Worm (Caenorhabditis elegans) whole organism, L2 larva: ENCODE measurements around the gene hlh-14.

Experiments used
- C34F6.9 ChIP-seq: fragments of 150-350 bp; optimal IDR thresholded peaks from 2 replicates; lab custom pipeline; 2014; ENCODE audit warnings: missing biosample characterization, missing genetic modification characterization
- F13H6.1 ChIP-seq: sonication (generic microtip); optimal IDR thresholded peaks from 2 replicates; lab custom pipeline; 2016; ENCODE audit warnings: missing genetic modification characterization, missing compliant biosample characterization
- R02D3.7 ChIP-seq: fragments of 150-350 bp; optimal IDR thresholded peaks from 2 replicates; lab custom pipeline; 2014; ENCODE audit warnings: missing biosample characterization, missing genetic modification characterization
- Y55F3AM.14 ChIP-seq: fragments of 200-800 bp; sonication (Bioruptor generic); optimal IDR thresholded peaks from 2 replicates; lab custom pipeline; 2018; ENCODE audit warnings: mild to moderate bottlenecking, missing genetic modification characterization, missing compliant biosample characterization
- ZK546.5 ChIP-seq: sonication (generic microtip); optimal IDR thresholded peaks from 2 replicates; lab custom pipeline; 2017; ENCODE audit warnings: missing biosample characterization, missing genetic modification characterization
- alr-1 ChIP-seq: fragments of 150-350 bp; optimal IDR thresholded peaks from 2 replicates; lab custom pipeline; 2014; ENCODE audit warnings: missing biosample characterization, missing genetic modification characterization
- aly-2 ChIP-seq: fragments of 150-350 bp; optimal IDR thresholded peaks from 2 replicates; lab custom pipeline; 2014; ENCODE audit warnings: missing biosample characterization, missing genetic modification characterization
- ama-1 ChIP-seq: fragments of 150-350 bp; optimal IDR thresholded peaks from 2 replicates; lab custom pipeline; 2018; ENCODE audit warnings: inconsistent platforms
- blmp-1 ChIP-seq: sonication (generic microtip); optimal IDR thresholded peaks from 2 replicates; lab custom pipeline; 2017; ENCODE audit warnings: missing genetic modification characterization, mild to moderate bottlenecking, missing compliant biosample characterization, antibody characterized with exemption, moderate library complexity; ENCODE audit not compliant: insufficient read depth
- ceh-16 ChIP-seq: fragments of 150-350 bp; optimal IDR thresholded peaks from 2 replicates; lab custom pipeline; 2014; ENCODE audit warnings: missing biosample characterization, missing genetic modification characterization
- ceh-82 ChIP-seq: fragments of 150-350 bp; optimal IDR thresholded peaks from 2 replicates; lab custom pipeline; 2014; ENCODE audit warnings: missing biosample characterization, missing genetic modification characterization
- crh-2 ChIP-seq: sonication (generic microtip); optimal IDR thresholded peaks from 2 replicates; lab custom pipeline; 2017; ENCODE audit warnings: missing biosample characterization, missing genetic modification characterization
- dmd-4 ChIP-seq: sonication (generic microtip); optimal IDR thresholded peaks from 2 replicates; lab custom pipeline; 2017; ENCODE audit warnings: missing biosample characterization, missing genetic modification characterization
- egl-27 ChIP-seq: sonication (generic microtip); optimal IDR thresholded peaks from 3 replicates; lab custom pipeline; 2017; ENCODE audit warnings: missing biosample characterization, missing genetic modification reagents, missing genetic modification characterization
- elt-1 ChIP-seq: fragments of 150-350 bp; optimal IDR thresholded peaks from 2 replicates; lab custom pipeline; 2014; ENCODE audit warnings: missing biosample characterization, missing genetic modification characterization
- elt-3 ChIP-seq: sonication (generic microtip); optimal IDR thresholded peaks from 2 replicates; lab custom pipeline; 2017; ENCODE audit warnings: missing biosample characterization, missing genetic modification characterization
- fos-1 ChIP-seq: fragments of 150-350 bp; optimal IDR thresholded peaks from 2 replicates; lab custom pipeline; 2014; ENCODE audit warnings: missing biosample characterization, missing genetic modification characterization
- gmeb-1 ChIP-seq: fragments of 150-350 bp; optimal IDR thresholded peaks from 2 replicates; lab custom pipeline; 2014; ENCODE audit warnings: missing biosample characterization, missing genetic modification characterization
- lin-11 ChIP-seq: fragments of 150-350 bp; sonication (generic microtip); optimal IDR thresholded peaks from 2 replicates; lab custom pipeline; 2014; ENCODE audit warnings: missing biosample characterization, missing genetic modification characterization, inconsistent platforms, mixed read lengths
- lin-13 ChIP-seq: fragments of 150-350 bp; optimal IDR thresholded peaks from 2 replicates; lab custom pipeline; 2014; ENCODE audit warnings: missing biosample characterization, missing genetic modification reagents, missing genetic modification characterization
- lin-39 ChIP-seq: fragments of 150-350 bp; optimal IDR thresholded peaks from 2 replicates; lab custom pipeline; 2014; ENCODE audit warnings: missing biosample characterization, missing genetic modification reagents, missing genetic modification characterization
- lsy-2 ChIP-seq, 2 experiments: fragments of 150-350 bp in 1 of 2; sonication (generic microtip) in 1 of 2; optimal IDR thresholded peaks; 2 replicates each; lab custom pipeline; 2014 to 2017; ENCODE audit warnings: missing biosample characterization in 2 of 2, missing genetic modification characterization in 2 of 2
- mab-5 ChIP-seq: fragments of 150-350 bp; optimal IDR thresholded peaks from 2 replicates; lab custom pipeline; 2014; ENCODE audit warnings: missing biosample characterization, missing genetic modification characterization
- mbf-1 ChIP-seq: sonication (generic microtip); optimal IDR thresholded peaks from 2 replicates; lab custom pipeline; 2017; ENCODE audit warnings: missing biosample characterization, missing genetic modification characterization
- mdl-1 ChIP-seq, 2 experiments: fragments of 150-350 bp in 1 of 2; sonication (generic microtip) in 1 of 2; optimal IDR thresholded peaks; 2 replicates each; lab custom pipeline; 2017; ENCODE audit warnings: missing biosample characterization in 2 of 2, missing genetic modification characterization in 2 of 2
- nhr-10 ChIP-seq: sonication (generic microtip); optimal IDR thresholded peaks from 2 replicates; lab custom pipeline; 2017; ENCODE audit warnings: missing biosample characterization, missing genetic modification characterization
- nhr-11 ChIP-seq: fragments of 150-350 bp; optimal IDR thresholded peaks from 2 replicates; lab custom pipeline; 2014; ENCODE audit warnings: missing biosample characterization, missing genetic modification characterization
- nhr-12 ChIP-seq: fragments of 150-350 bp; optimal IDR thresholded peaks from 2 replicates; lab custom pipeline; 2014; ENCODE audit warnings: missing biosample characterization, missing genetic modification characterization
- nhr-129 ChIP-seq: fragments of 150-350 bp; optimal IDR thresholded peaks from 2 replicates; lab custom pipeline; 2014; ENCODE audit warnings: missing biosample characterization, missing genetic modification characterization
- nhr-21 ChIP-seq: fragments of 150-350 bp; optimal IDR thresholded peaks from 2 replicates; lab custom pipeline; 2014; ENCODE audit warnings: missing biosample characterization, missing genetic modification characterization
- nhr-23 ChIP-seq: fragments of 150-350 bp; optimal IDR thresholded peaks from 2 replicates; lab custom pipeline; 2014; ENCODE audit warnings: missing biosample characterization, missing genetic modification reagents, missing genetic modification characterization
- nhr-237 ChIP-seq: fragments of 150-350 bp; optimal IDR thresholded peaks from 2 replicates; lab custom pipeline; 2014; ENCODE audit warnings: missing biosample characterization, missing genetic modification characterization
- nhr-25 ChIP-seq: fragments of 150-350 bp; sonication (generic microtip); optimal IDR thresholded peaks from 3 replicates; lab custom pipeline; 2014; ENCODE audit warnings: missing biosample characterization, missing genetic modification characterization
- nhr-6 ChIP-seq: fragments of 150-350 bp; optimal IDR thresholded peaks from 2 replicates; lab custom pipeline; 2014; ENCODE audit warnings: missing biosample characterization, missing genetic modification characterization
- nhr-77 ChIP-seq: fragments of 150-350 bp; optimal IDR thresholded peaks from 2 replicates; lab custom pipeline; 2014; ENCODE audit warnings: missing biosample characterization, missing genetic modification characterization
- peb-1 ChIP-seq: fragments of 150-350 bp; optimal IDR thresholded peaks from 2 replicates; lab custom pipeline; 2014; ENCODE audit warnings: missing biosample characterization, missing genetic modification characterization
- sem-4 ChIP-seq: fragments of 150-350 bp; optimal IDR thresholded peaks from 2 replicates; lab custom pipeline; 2014; ENCODE audit warnings: missing biosample characterization, missing genetic modification reagents, missing genetic modification characterization
- skn-1 ChIP-seq: sonication (generic microtip); optimal IDR thresholded peaks from 2 replicates; lab custom pipeline; 2017; ENCODE audit warnings: missing biosample characterization, missing genetic modification characterization
- sma-3 ChIP-seq: sonication (generic microtip); optimal IDR thresholded peaks from 2 replicates; lab custom pipeline; 2016; ENCODE audit warnings: missing genetic modification reagents, missing genetic modification characterization, missing compliant biosample characterization
- sma-9 ChIP-seq, 2 experiments: fragments of 150-350 bp in 1 of 2; sonication (generic microtip) in 1 of 2; optimal IDR thresholded peaks; 2 replicates each; lab custom pipeline; 2014 to 2016; ENCODE audit warnings: missing genetic modification characterization in 2 of 2, mild to moderate bottlenecking in 1 of 2, missing biosample characterization in 1 of 2, missing compliant biosample characterization in 1 of 2, missing genetic modification reagents in 1 of 2, moderate library complexity in 1 of 2
- snpc-4 ChIP-seq: fragments of 150-350 bp; optimal IDR thresholded peaks from 2 replicates; lab custom pipeline; 2014; ENCODE audit warnings: missing biosample characterization, missing genetic modification characterization
- unc-39 ChIP-seq: fragments of 150-350 bp; optimal IDR thresholded peaks from 2 replicates; lab custom pipeline; 2014; ENCODE audit warnings: missing biosample characterization, missing genetic modification characterization
- unc-55 ChIP-seq: fragments of 150-350 bp; sonication (generic microtip); optimal IDR thresholded peaks from 3 replicates; lab custom pipeline; 2014; ENCODE audit warnings: missing biosample characterization, missing genetic modification reagents, missing genetic modification characterization
- unc-62 ChIP-seq: fragments of 150-350 bp; optimal IDR thresholded peaks from 2 replicates; lab custom pipeline; 2014; ENCODE audit warnings: missing biosample characterization, missing genetic modification reagents, missing genetic modification characterization
- zag-1 ChIP-seq: fragments of 150-350 bp; optimal IDR thresholded peaks from 2 replicates; lab custom pipeline; 2014; ENCODE audit warnings: missing biosample characterization, missing genetic modification characterization
- ztf-1 ChIP-seq: fragments of 200-800 bp; sonication (Bioruptor generic); conservative IDR thresholded peaks from 2 replicates; pipeline ENCODE4 v1.3.6; 2022; ENCODE audit warnings: missing genetic modification characterization, missing compliant biosample characterization
- ztf-11 ChIP-seq: sonication (generic microtip); optimal IDR thresholded peaks from 2 replicates; lab custom pipeline; 2017; ENCODE audit warnings: missing biosample characterization, missing genetic modification characterization
- ztf-4 ChIP-seq: fragments of 150-350 bp; optimal IDR thresholded peaks from 2 replicates; lab custom pipeline; 2014; ENCODE audit warnings: missing biosample characterization, missing genetic modification characterization

Gene hlh-14

DNA sequence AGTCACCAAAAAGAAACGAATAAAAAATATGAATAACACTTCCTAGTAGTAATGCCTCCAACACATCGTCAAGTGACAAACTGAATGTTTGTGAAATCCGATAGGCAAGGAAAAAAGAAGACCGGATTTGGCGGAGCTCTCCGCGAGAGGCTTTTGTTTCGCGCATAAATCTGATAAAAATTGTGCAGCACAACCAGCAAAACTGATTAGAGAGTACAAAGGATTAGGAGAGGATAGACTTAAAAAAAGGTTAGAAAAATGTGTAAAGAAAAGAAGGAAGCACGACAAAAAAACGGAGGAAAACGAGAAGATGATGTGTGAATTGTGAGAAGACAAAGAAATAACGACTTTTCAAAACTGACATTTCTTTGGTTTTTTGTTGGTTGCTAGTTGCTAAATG is 11.0 kb downstream of the hlh-14 start, which contains the start of gene rab-3:
Gene rab-3 (minus strand): TSS at position 147 of the 400 bp plus-strand sequence.
- peak; percentile 10 for TF ChIP-seq C34F6.9 (tag; lab: Kevin White, UChicago)
- TF ChIP-seq mab-5 (tag; lab: Kevin White, UChicago): no peak

DNA sequence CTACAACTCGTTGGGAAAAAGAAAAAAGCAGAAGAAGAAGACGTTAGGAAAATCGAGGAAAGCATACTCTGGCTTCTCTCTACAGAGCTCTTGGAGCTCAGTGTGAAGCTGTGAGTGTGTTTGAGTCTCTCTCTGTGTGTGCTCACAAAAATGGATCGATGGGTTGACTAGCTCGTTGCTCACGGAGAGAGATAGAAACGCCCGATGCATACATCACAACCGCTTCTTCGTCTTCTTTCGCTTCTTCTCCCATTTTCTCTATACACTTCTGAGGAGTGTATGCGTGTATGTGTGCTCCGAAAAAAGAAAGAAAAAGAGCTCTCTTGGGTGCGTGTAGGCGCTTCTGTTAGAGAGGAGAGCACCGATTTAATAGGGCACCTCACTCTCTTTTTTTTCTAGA is 13.6 kb downstream of the hlh-14 start:
- TF ChIP-seq sma-3 (GFP tag; lab: Kevin White, UChicago) (no peak), sem-4 (tag; lab: Kevin White, UChicago) (peak; percentile 53), zag-1 (tag; lab: Kevin White, UChicago) (peak; percentile 91), nhr-237 (no peak), mab-5 (tag; lab: Kevin White, UChicago) (peak; percentile 49), Y55F3AM.14 (peak; percentile 54), nhr-12 (tag; lab: Kevin White, UChicago) (no peak), unc-62 (no peak), ztf-11 (tag; lab: Kevin White, UChicago) (no peak), crh-2 (tag; lab: Kevin White, UChicago) (peak; percentile 80), mbf-1 (tag; lab: Kevin White, UChicago) (no peak), ama-1 (lab: Kevin White, UChicago) (no peak), fos-1 (tag; lab: Kevin White, UChicago) (no peak), nhr-11 (tag; lab: Kevin White, UChicago) (no peak), ztf-1 (GFP tag; lab: Robert Waterston, UW) (no peak), nhr-23 (tag; lab: Kevin White, UChicago) (no peak), C34F6.9 (tag; lab: Kevin White, UChicago) (peak; percentile 88), ZK546.5 (no peak), lin-11 (peak; percentile 89), nhr-6 (peak; percentile 82), nhr-21 (no peak), F13H6.1 (tag; lab: Kevin White, UChicago) (peak; percentile 52), mdl-1 (tag; optimal IDR thresholded peaks at IDR 0.05; lab: Kevin White, UChicago) (peak in 1 of 2 experiments; percentile 55), lin-13 (GFP tag; lab: Kevin White, UChicago) (peak; percentile 38), unc-39 (tag; lab: Kevin White, UChicago) (no peak), snpc-4 (tag; lab: Kevin White, UChicago) (peak; percentile 64), R02D3.7 (no peak), elt-3 (no peak), unc-55 (GFP tag; lab: Kevin White, UChicago) (peak; percentile 96), skn-1 (no peak), lin-39 (tag; lab: Kevin White, UChicago) (peak; percentile 20), ceh-82 (tag; lab: Kevin White, UChicago) (peak; percentile 3), lsy-2 (tag; optimal IDR thresholded peaks at IDR 0.05; lab: Kevin White, UChicago) (peak; percentile 22 to 59), dmd-4 (tag; lab: Kevin White, UChicago) (no peak), gmeb-1 (no peak), nhr-10 (tag; lab: Kevin White, UChicago) (no peak), nhr-129 (tag; lab: Kevin White, UChicago) (peak; percentile 89), elt-1 (no peak), sma-9 (GFP tag; optimal IDR thresholded peaks at IDR 0.05; lab: Kevin White, UChicago) (peak; percentile 53), sma-9 (tag; optimal IDR thresholded peaks at IDR 0.05; lab: Kevin White, UChicago) (no peak), blmp-1 (tag; lab: Kevin White, UChicago) (no peak), ztf-4 (tag; lab: Kevin White, UChicago) (no peak), aly-2 (tag; lab: Kevin White, UChicago) (no peak), nhr-25 (no peak), ceh-16 (no peak), egl-27 (tag; lab: Kevin White, UChicago) (no peak), peb-1 (tag; lab: Kevin White, UChicago) (no peak), alr-1 (tag; lab: Kevin White, UChicago) (no peak), nhr-77 (no peak)
